Fruit fly (Drosophila melanogaster): ENCODE measurements around the gene Nmdmc.

Nmdmc gene

DNA sequence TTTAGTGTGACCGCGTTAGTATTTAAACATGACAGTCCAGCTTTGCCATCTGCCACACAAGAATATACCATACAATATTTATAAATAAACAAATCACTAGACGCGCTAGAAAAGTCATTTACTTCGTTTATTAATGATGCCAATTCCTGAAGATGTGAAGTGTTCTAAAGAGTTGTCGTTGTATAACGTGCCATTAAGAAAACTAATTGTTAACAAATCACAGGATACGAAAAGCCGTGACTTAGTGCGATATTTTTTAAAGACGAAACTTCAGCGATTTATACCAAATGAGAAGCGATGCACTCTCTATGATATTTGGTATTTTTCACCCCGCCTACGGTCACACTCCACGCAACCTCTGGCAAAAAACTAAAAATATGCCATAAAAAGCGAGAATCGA, 10.9 kb downstream of the Nmdmc start, which contains the start of gene neur (continued):
- TF ChIP-seq topi (GFP tag; optimal IDR thresholded peaks at IDR 0.05) (peak; percentile 39), fd85E (GFP tag; optimal IDR thresholded peaks at IDR 0.05) (no peak), CG32006 (GFP tag; optimal IDR thresholded peaks at IDR 0.05) (no peak), Hr4 (GFP tag; optimal IDR thresholded peaks at IDR 0.05) (no peak), spab (GFP tag; optimal IDR thresholded peaks at IDR 0.05) (no peak), CG7368 (GFP tag; optimal IDR thresholded peaks at IDR 0.05) (no peak), CG8632 (GFP tag; optimal IDR thresholded peaks at IDR 0.05) (no peak), fd59A (GFP tag; optimal IDR thresholded peaks at IDR 0.05) (no peak), achi (GFP tag; optimal IDR thresholded peaks at IDR 0.05) (peak; percentile 82), net (GFP tag; optimal IDR thresholded peaks at IDR 0.05) (no peak), svp (GFP tag) (peak; percentile 85), acj6 (GFP tag; optimal IDR thresholded peaks at IDR 0.05) (no peak), Blimp-1 (GFP tag; optimal IDR thresholded peaks at IDR 0.05) (no peak), CG11902 (GFP tag; optimal IDR thresholded peaks at IDR 0.05) (no peak), CG11762 (GFP tag; optimal IDR thresholded peaks at IDR 0.05; ENCODE audit: insufficient read depth) (no peak), eg (GFP tag; IDR thresholded peaks at IDR 0.05) (no peak), lz (GFP tag; optimal IDR thresholded peaks at IDR 0.05) (peak; percentile 41), CG6808 (GFP tag; optimal IDR thresholded peaks at IDR 0.05) (no peak), dsx (GFP tag; optimal IDR thresholded peaks at IDR 0.05; ENCODE audit: poor library complexity, severe bottlenecking) (no peak), vri (GFP tag; optimal IDR thresholded peaks at IDR 0.05) (peak; percentile 28), CG8319 (GFP tag; optimal IDR thresholded peaks at IDR 0.05) (no peak), CG6792 (GFP tag; optimal IDR thresholded peaks at IDR 0.05) (peak; percentile 6), pdm3 (GFP tag; optimal IDR thresholded peaks at IDR 0.05) (no peak), Eip75B (GFP tag; optimal IDR thresholded peaks at IDR 0.05) (peak; percentile 16), CG6276 (GFP tag; optimal IDR thresholded peaks at IDR 0.05) (no peak), Hr38 (GFP tag; optimal IDR thresholded peaks at IDR 0.05) (no peak), Lpt (GFP tag; optimal IDR thresholded peaks at IDR 0.05) (no peak), OdsH (GFP tag; optimal IDR thresholded peaks at IDR 0.05) (no peak), Sox102F (GFP tag; optimal IDR thresholded peaks at IDR 0.05) (no peak), CG9139 (GFP tag; optimal IDR thresholded peaks at IDR 0.05) (no peak), dac (GFP tag; optimal IDR thresholded peaks at IDR 0.05) (no peak), CG10669 (GFP tag; optimal IDR thresholded peaks at IDR 0.05) (no peak), CG10631 (GFP tag; optimal IDR thresholded peaks at IDR 0.05) (no peak)

DNA sequence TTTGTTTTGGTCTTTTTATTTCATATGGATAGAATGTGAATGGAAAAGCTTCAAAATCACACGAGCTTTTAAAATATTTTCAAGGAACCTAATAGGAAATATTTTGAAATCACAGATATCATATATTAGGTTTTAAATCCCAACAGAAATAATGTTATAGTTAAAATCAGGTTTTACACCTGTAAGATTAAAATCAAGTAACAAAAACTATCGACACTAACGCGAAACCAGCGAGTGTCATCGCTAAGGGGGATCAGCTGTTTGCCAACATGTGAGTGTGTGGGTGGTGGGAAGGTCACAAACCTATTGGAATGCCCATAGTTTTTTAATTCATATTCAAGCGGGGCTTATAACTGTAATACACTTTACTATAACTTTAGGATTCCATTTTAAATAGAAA, 11.7 kb downstream of the Nmdmc start, which contains the start of gene hyx:
hyx (plus strand) TSS at position 109 of the 400 bp plus-strand sequence.
- TF ChIP-seq Hr39 (GFP tag; optimal IDR thresholded peaks at IDR 0.05) = peak; percentile 52
- no peak for TF ChIP-seq Hr38 (GFP tag; optimal IDR thresholded peaks at IDR 0.05)
- TF ChIP-seq CG6163 (GFP tag; IDR thresholded peaks at IDR 0.05) = no peak
- TF ChIP-seq CG3919 (GFP tag; optimal IDR thresholded peaks at IDR 0.05) = no peak
- no peak for TF ChIP-seq CG34406 (GFP tag; optimal IDR thresholded peaks at IDR 0.05)
- peak; percentile 12 for TF ChIP-seq lz (GFP tag; optimal IDR thresholded peaks at IDR 0.05)
- peak; percentile 81 for TF ChIP-seq Eip78C (GFP tag)
- TF ChIP-seq Ets96B (tag; optimal IDR thresholded peaks at IDR 0.05) = no peak
- no peak for TF ChIP-seq CG11762 (GFP tag; optimal IDR thresholded peaks at IDR 0.05; ENCODE audit: insufficient read depth)
- peak; percentile 20 for TF ChIP-seq CG31627 (GFP tag; optimal IDR thresholded peaks at IDR 0.05)
- no peak for TF ChIP-seq CG9139 (GFP tag; optimal IDR thresholded peaks at IDR 0.05)
- TF ChIP-seq CG3032 (tag; optimal IDR thresholded peaks at IDR 0.05) = peak; percentile 36
- peak; percentile 22 for TF ChIP-seq Lpt (GFP tag; optimal IDR thresholded peaks at IDR 0.05)
- TF ChIP-seq svp (GFP tag) = peak; percentile 96
- no peak for TF ChIP-seq CG8632 (GFP tag; optimal IDR thresholded peaks at IDR 0.05)
- peak; percentile 27 for TF ChIP-seq cyc (GFP tag; optimal IDR thresholded peaks at IDR 0.05)
- peak; percentile 33; the same call in 2 of the 3 replicates for TF ChIP-seq eg (GFP tag; IDR thresholded peaks at IDR 0.05)
- no peak for TF ChIP-seq CG6276 (GFP tag; optimal IDR thresholded peaks at IDR 0.05)
- no peak for TF ChIP-seq dsx (GFP tag; optimal IDR thresholded peaks at IDR 0.05; ENCODE audit: poor library complexity, severe bottlenecking)
- no peak for TF ChIP-seq fd85E (GFP tag; optimal IDR thresholded peaks at IDR 0.05)
- TF ChIP-seq Gug (GFP tag; IDR thresholded peaks at IDR 0.05) = no peak
- TF ChIP-seq Smox (GFP tag; optimal IDR thresholded peaks at IDR 0.05) = no peak
- TF ChIP-seq Hr4 (GFP tag; optimal IDR thresholded peaks at IDR 0.05) = peak; percentile 53
- TF ChIP-seq spab (GFP tag; optimal IDR thresholded peaks at IDR 0.05) = no peak
- TF ChIP-seq CG7368 (GFP tag; optimal IDR thresholded peaks at IDR 0.05) = no peak
- no peak for TF ChIP-seq pdm3 (GFP tag; optimal IDR thresholded peaks at IDR 0.05)
- TF ChIP-seq fkh (GFP tag; optimal IDR thresholded peaks at IDR 0.05) = no peak
- no peak for TF ChIP-seq CG4318 (GFP tag; optimal IDR thresholded peaks at IDR 0.05)
- TF ChIP-seq CG11902 (GFP tag; optimal IDR thresholded peaks at IDR 0.05) = no peak
- peak; percentile 40 for TF ChIP-seq topi (GFP tag; optimal IDR thresholded peaks at IDR 0.05)
- TF ChIP-seq CG16779 (tag; optimal IDR thresholded peaks at IDR 0.05) = no peak
- TF ChIP-seq CG10669 (GFP tag; optimal IDR thresholded peaks at IDR 0.05) = no peak
- TF ChIP-seq CG6808 (GFP tag; optimal IDR thresholded peaks at IDR 0.05) = no peak
- no peak for TF ChIP-seq CG8119 (GFP tag; IDR thresholded peaks at IDR 0.05)
- TF ChIP-seq CG6792 (GFP tag; optimal IDR thresholded peaks at IDR 0.05) = no peak
- no peak for TF ChIP-seq net (GFP tag; optimal IDR thresholded peaks at IDR 0.05)

Data from whole organism, prepupa.